ENCODE assay signal across 6 fruit fly cellular contexts in the genomic region with DNA sequence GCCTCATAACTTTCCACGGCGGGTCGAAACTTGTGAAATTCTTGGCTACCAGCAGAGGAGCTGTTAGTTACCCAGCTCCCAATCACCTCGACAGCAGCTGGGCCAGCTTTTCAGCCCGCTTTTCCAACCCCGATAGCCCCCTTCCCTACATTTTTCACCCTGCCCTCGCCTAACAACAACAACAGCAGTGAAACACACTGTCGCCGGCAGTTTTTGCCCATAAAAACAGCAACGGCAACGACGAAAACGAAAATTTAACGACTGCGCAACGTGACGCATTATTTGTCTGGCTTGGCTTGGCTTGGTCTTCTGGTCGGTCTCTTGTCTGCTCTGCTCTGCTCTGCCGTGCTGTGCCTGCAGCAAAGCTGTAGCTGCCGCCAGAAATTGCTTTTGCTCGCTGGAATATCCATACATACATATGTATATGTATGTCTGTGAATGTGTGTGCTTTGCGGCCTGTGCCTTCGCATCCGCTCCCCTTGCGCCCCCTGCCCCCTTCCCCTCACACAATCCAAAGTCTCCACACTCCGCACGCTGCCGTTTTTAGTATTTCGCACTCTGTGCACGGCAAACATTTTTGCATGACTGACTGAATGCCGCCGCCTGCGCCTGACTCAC.
TF ChIP-seq lines count a peak whose summit lies in the region.

No protein-coding gene starts in this region.

- no peak for TF ChIP-seq CTCF in whole organism, embryonic (GFP tag; optimal IDR thresholded peaks at IDR 0.05; lab: Kevin White, UChicago)

TF ChIP-seq in whole organism, 6 proteins besides CTCF, POLR2A, EP300 and RAD21:
- no peak for TF ChIP-seq CG8478 (optimal IDR thresholded peaks at IDR 0.05; lab: Kevin White, UChicago)
- peak in 1 of 2 experiments; percentile 39 for TF ChIP-seq EcR (GFP tag; optimal IDR thresholded peaks at IDR 0.05; lab: Kevin White, UChicago)
- TF ChIP-seq pan (optimal IDR thresholded peaks at IDR 0.05; lab: Kevin White, UChicago): no peak
- no peak for TF ChIP-seq usp (GFP tag; optimal IDR thresholded peaks at IDR 0.05; lab: Kevin White, UChicago)
- TF ChIP-seq Dll (optimal IDR thresholded peaks at IDR 0.05; lab: Kevin White, UChicago): peak; percentile 52
- no peak for TF ChIP-seq psq (optimal IDR thresholded peaks at IDR 0.05; lab: Kevin White, UChicago)

TF ChIP-seq in whole organism, adult, 20 proteins besides CTCF, POLR2A, EP300 and RAD21:
- TF ChIP-seq tj (GFP tag; optimal IDR thresholded peaks at IDR 0.05; lab: Kevin White, UChicago) (peak; percentile 80), pad (GFP tag; optimal IDR thresholded peaks at IDR 0.05; lab: Kevin White, UChicago) (no peak), CG1620 (GFP tag; optimal IDR thresholded peaks at IDR 0.05; lab: Kevin White, UChicago) (no peak)
TF ChIP-seq in whole organism, adult: peak in this region for 1.

TF ChIP-seq in whole organism, embryonic, 481 proteins besides CTCF, POLR2A, EP300 and RAD21 (continues in another document):
- peak; percentile 54 for TF ChIP-seq cg (GFP tag; optimal IDR thresholded peaks at IDR 0.05; lab: Kevin White, UChicago)
- no peak for TF ChIP-seq CG16813 (GFP tag; IDR thresholded peaks at IDR 0.05; lab: Robert Waterston, UW; ENCODE audit: partially characterized antibody)
- no peak for TF ChIP-seq CG3847 (GFP tag; IDR thresholded peaks at IDR 0.05; lab: Robert Waterston, UW)
- no peak for TF ChIP-seq Pdp1 (GFP tag; optimal IDR thresholded peaks at IDR 0.05; lab: Kevin White, UChicago)
- no peak for TF ChIP-seq Bteb2 (GFP tag; optimal IDR thresholded peaks at IDR 0.05; lab: Kevin White, UChicago)
- no peak for TF ChIP-seq Dref (GFP tag; IDR thresholded peaks at IDR 0.05; lab: Robert Waterston, UW)
- no peak for TF ChIP-seq CG15073 (GFP tag; optimal IDR thresholded peaks at IDR 0.05; lab: Kevin White, UChicago)
- 0 out of 2 replicates have a peak, but pooled peaks have one; percentile 6 for TF ChIP-seq bowl (GFP tag; IDR thresholded peaks at IDR 0.05; lab: Robert Waterston, UW)
- peak; percentile 50 for TF ChIP-seq Med (GFP tag; lab: Kevin White, UChicago)
- TF ChIP-seq CG4360 (GFP tag; IDR thresholded peaks at IDR 0.05; lab: Robert Waterston, UW): peak; percentile 84
- TF ChIP-seq CG11247 (GFP tag; IDR thresholded peaks at IDR 0.05; lab: Robert Waterston, UW): no peak
- TF ChIP-seq unc-4 (GFP tag; IDR thresholded peaks at IDR 0.05; lab: Robert Waterston, UW; ENCODE audit: partially characterized antibody): 0 out of 2 replicates have a peak, but pooled peaks have one; percentile 28
- TF ChIP-seq MTF-1 (GFP tag; optimal IDR thresholded peaks at IDR 0.05; lab: Kevin White, UChicago; ENCODE audit: borderline replicate concordance): no peak
- no peak for TF ChIP-seq Fer3 (tag; optimal IDR thresholded peaks at IDR 0.05; lab: Kevin White, UChicago)
- no peak for TF ChIP-seq zfh2 (GFP tag; optimal IDR thresholded peaks at IDR 0.05; lab: Kevin White, UChicago)
- TF ChIP-seq bbx (GFP tag; IDR thresholded peaks at IDR 0.05; lab: Robert Waterston, UW; ENCODE audit: partially characterized antibody): peak; percentile 46; the same call in 1 of the 2 replicates
- no peak for TF ChIP-seq onecut (GFP tag; IDR thresholded peaks at IDR 0.05; lab: Robert Waterston, UW)
- TF ChIP-seq CG13424 (tag; optimal IDR thresholded peaks at IDR 0.05; lab: Kevin White, UChicago): no peak

TF ChIP-seq in whole organism, prepupa, 60 proteins besides CTCF, POLR2A, EP300 and RAD21:
- TF ChIP-seq CG6854 (GFP tag; optimal IDR thresholded peaks at IDR 0.05; lab: Kevin White, UChicago) (peak; percentile 99), CG6163 (GFP tag; IDR thresholded peaks at IDR 0.05; lab: Robert Waterston, UW) (no peak), dsx (GFP tag; optimal IDR thresholded peaks at IDR 0.05; lab: Kevin White, UChicago; ENCODE audit: poor library complexity, severe bottlenecking) (peak; percentile 8)

TF ChIP-seq in whole organism, pupa, 21 proteins besides CTCF, POLR2A, EP300 and RAD21:
- TF ChIP-seq CG32121 (GFP tag; IDR thresholded peaks at IDR 0.05; lab: Robert Waterston, UW) (no peak), CG13204 (GFP tag; optimal IDR thresholded peaks at IDR 0.05; lab: Kevin White, UChicago) (peak; percentile 96), CG17806 (tag; optimal IDR thresholded peaks at IDR 0.05; lab: Kevin White, UChicago) (no peak), CG4496 (GFP tag; IDR thresholded peaks at IDR 0.05; lab: Robert Waterston, UW) (peak; percentile 4; the same call in 2 of the 3 replicates), CG8159 (tag; optimal IDR thresholded peaks at IDR 0.05; lab: Kevin White, UChicago) (no peak), CG8301 (tag; optimal IDR thresholded peaks at IDR 0.05; lab: Kevin White, UChicago) (no peak)

TF ChIP-seq in whole organism, wandering third instar larva, 38 proteins besides CTCF, POLR2A, EP300 and RAD21:
- TF ChIP-seq dl (GFP tag; optimal IDR thresholded peaks at IDR 0.05; lab: Kevin White, UChicago; ENCODE audit: insufficient read depth in 1 of 2, partially characterized antibody in 2 of 2) (peak in 1 of 2 experiments; percentile 30), Dif (GFP tag; optimal IDR thresholded peaks at IDR 0.05; lab: Kevin White, UChicago; ENCODE audit: partially characterized antibody) (peak; percentile 47), Hr78 (GFP tag; optimal IDR thresholded peaks at IDR 0.05; lab: Kevin White, UChicago) (no peak), Mio (GFP tag; optimal IDR thresholded peaks at IDR 0.05; lab: Kevin White, UChicago) (no peak)
TF ChIP-seq in whole organism, wandering third instar larva: peak in this region for 2.
